Comparison of ENCODE assay signal across 1 fruit fly cellular context in the genomic region with DNA sequence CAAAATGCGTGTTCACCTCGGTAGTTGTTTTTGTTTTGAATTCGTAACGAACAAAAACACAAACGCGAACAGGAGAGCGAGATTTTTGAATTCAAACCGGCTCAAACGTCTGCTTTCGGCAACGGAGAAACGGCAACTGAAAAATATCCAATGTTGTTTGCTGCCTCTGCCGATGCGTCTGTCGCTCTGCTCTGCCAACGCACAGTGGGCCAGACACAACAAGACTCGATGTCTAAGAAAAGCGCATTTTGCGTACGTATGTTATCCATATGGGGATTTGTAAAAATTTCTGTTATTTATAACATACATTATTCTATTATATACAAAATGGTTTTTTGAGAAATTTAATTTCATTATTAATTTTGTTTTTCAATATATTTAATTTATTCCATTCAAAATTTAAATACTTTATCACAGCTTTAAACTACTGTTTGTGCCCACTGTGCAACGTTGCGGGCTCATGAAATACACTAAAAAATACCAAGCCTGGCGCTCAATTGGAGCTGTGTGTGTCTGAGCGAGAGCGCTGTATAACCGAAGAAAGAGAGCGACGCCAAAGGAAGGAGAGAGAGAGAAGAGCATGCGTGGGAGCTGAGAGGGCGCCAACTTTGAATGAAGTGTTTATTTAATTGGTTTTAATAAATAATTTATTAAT.
TF ChIP-seq lines count a peak whose summit lies in the region.

No protein-coding gene starts in this region.

TF ChIP-seq in whole organism, embryonic, 481 proteins besides CTCF, POLR2A, EP300 and RAD21 (continued from another document):
- TF ChIP-seq CG6813 (GFP tag; optimal IDR thresholded peaks at IDR 0.05; lab: Kevin White, UChicago) (peak; percentile 98), CG16815 (GFP tag; optimal IDR thresholded peaks at IDR 0.05; lab: Kevin White, UChicago) (peak; percentile 98), gsb (GFP tag; IDR thresholded peaks at IDR 0.05; lab: Robert Waterston, UW) (peak; percentile 95), ab (GFP tag; optimal IDR thresholded peaks at IDR 0.05; lab: Kevin White, UChicago) (peak; percentile 65), CG16813 (GFP tag; IDR thresholded peaks at IDR 0.05; lab: Robert Waterston, UW; ENCODE audit: partially characterized antibody) (peak; percentile 57; the same call in 2 of the 3 replicates), Lhr (GFP tag; optimal IDR thresholded peaks at IDR 0.05; lab: Kevin White, UChicago) (peak; percentile 96), unc-4 (GFP tag; IDR thresholded peaks at IDR 0.05; lab: Robert Waterston, UW; ENCODE audit: partially characterized antibody) (no peak), ase (GFP tag; IDR thresholded peaks at IDR 0.05; lab: Robert Waterston, UW) (peak; percentile 95), ro (GFP tag; IDR thresholded peaks at IDR 0.05; lab: Robert Waterston, UW) (peak; percentile 94), scrt (GFP tag; optimal IDR thresholded peaks at IDR 0.05; lab: Kevin White, UChicago) (peak; percentile 96), CG13624 (GFP tag; optimal IDR thresholded peaks at IDR 0.05; lab: Kevin White, UChicago) (peak; percentile 85), otp (GFP tag; IDR thresholded peaks at IDR 0.05; lab: Robert Waterston, UW) (peak; percentile 93), CG8478 (optimal IDR thresholded peaks at IDR 0.05; lab: Kevin White, UChicago) (no peak), HLH54F (GFP tag; optimal IDR thresholded peaks at IDR 0.05; lab: Kevin White, UChicago) (peak; percentile 85), CG33557 (GFP tag; optimal IDR thresholded peaks at IDR 0.05; lab: Kevin White, UChicago) (peak; percentile 99), Oli (tag; optimal IDR thresholded peaks at IDR 0.05; lab: Kevin White, UChicago) (peak; percentile 99), chif (GFP tag; optimal IDR thresholded peaks at IDR 0.05; lab: Kevin White, UChicago) (peak; percentile 78 to 83), run (tag; optimal IDR thresholded peaks at IDR 0.05; lab: Kevin White, UChicago) (peak; percentile 97), CG10209 (GFP tag; optimal IDR thresholded peaks at IDR 0.05; lab: Kevin White, UChicago) (peak; percentile 99), crol (GFP tag; IDR thresholded peaks at IDR 0.05; lab: Robert Waterston, UW) (0 out of 2 replicates have a peak, but pooled peaks have one; percentile 50)
